Fruit fly (Drosophila melanogaster): ENCODE measurements around the gene pic.

DNA sequence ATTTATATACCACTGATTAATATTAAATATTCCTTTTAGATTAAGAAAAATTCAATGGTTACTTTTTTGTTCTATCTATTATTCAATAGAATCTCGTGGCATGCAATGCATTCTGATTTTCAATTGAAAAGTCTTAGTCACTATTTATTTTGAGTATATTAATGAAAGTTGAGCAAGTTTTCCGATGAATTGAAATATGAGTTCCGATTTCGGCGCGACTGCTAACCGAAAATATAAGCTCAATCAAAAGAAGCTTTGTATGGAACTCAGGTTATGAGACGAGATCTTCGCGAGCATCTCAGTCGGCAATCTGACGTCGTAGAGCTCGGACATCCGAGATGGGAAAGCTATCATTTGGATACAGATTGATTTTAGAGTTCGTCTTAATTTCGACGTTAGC lies 14.0 kb upstream of the pic start, which contains the start of gene CG11668:
- TF ChIP-seq CG8478 (optimal IDR thresholded peaks at IDR 0.05) = no peak
- no peak for TF ChIP-seq CTCF (optimal IDR thresholded peaks at IDR 0.05)

All from S2 (cell line).